Worm (Caenorhabditis elegans): Measurements from ENCODE around the gene pyt-1.
A peak's percentile ranks its signal among the peaks of the same experiment; 100 is the strongest.

pyt-1 gene

DNA sequence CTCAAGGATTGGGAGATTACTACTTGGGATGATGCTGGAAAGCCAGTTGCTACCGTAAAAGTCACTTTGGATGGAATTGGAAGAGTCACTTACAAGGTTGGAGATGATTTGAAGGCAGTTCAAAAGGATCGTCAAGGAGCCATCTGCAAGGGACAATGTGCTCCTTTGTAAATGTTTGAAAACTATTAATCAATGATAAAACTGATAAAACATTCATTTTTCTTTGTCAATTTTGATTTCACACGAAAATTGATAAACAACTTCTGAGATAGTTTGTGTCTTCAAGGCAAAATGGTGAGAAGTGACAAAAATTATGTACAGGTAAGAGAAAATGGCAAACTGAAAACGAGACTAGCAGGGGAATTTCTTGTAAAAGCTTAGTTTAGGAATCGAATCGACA lies 26.8 kb downstream of the pyt-1 start:
- TF ChIP-seq snpc-4 (tag; optimal IDR thresholded peaks at IDR 0.05) = no peak
- no peak for TF ChIP-seq nhr-237 (tag; optimal IDR thresholded peaks at IDR 0.05)
- no peak for TF ChIP-seq unc-39 (tag; optimal IDR thresholded peaks at IDR 0.05)
- TF ChIP-seq elt-2 (tag; optimal IDR thresholded peaks at IDR 0.05) = peak; percentile 4
- TF ChIP-seq nhr-67 (tag; optimal IDR thresholded peaks at IDR 0.05) = no peak
- peak; percentile 18 for TF ChIP-seq ama-1 (optimal IDR thresholded peaks at IDR 0.05)
- no peak for TF ChIP-seq nhr-25 (tag; optimal IDR thresholded peaks at IDR 0.05)

ce11 chrV:10201913-10202312 lies 27.2 kb downstream of the pyt-1 start, which contains the start of gene ZK856.7:
ZK856.7 (plus strand) TSS chrV:10202098.
- TF ChIP-seq ceh-28 (tag; optimal IDR thresholded peaks at IDR 0.05) (no peak), nhr-23 (tag; optimal IDR thresholded peaks at IDR 0.05) (peak; percentile 25)

DNA sequence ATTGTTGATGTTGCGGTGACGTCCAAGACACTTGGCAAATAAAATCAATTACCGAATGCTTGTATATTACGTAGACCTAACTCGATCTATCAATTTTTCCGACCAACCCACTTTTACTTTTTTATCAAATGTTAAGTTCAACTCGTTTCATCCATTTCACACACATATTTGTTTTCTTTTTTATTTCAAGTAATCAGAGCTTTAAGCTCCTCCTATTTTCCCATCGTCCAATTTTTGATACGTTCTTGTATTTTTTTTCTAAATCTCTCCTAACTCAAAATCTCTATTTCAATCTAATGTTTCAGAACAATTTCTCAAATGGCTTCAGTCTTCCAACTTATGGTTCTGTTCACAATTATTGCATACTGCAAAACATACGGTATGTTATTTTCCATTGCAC lies 30.7 kb downstream of the pyt-1 start, which contains the start of gene ZK856.6:
TSS of gene ZK856.6 (plus strand) at position 301 of the 400 bp plus-strand sequence.
- TF ChIP-seq fkh-10 (GFP tag; optimal IDR thresholded peaks at IDR 0.05) (no peak), skn-1 (tag; optimal IDR thresholded peaks at IDR 0.05) (no peak)

DNA sequence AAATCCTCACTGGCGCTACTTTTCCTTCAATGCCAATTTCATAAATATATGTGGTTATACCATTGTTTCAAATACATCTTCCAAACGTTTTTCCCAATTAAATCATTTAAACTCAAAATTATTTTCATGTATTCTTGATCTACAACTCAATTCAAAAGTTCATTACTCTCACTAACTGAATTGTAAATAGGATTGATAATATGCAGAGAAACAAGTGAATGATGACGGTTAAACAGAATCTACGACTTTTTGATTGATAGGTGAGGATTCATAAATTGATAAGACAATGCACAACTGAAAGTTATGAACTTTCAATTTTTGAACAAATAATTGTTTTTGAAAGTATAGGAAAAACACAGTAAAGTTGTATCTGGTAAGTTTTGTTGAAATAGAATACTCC lies 37.9 kb downstream of the pyt-1 start:
- TF ChIP-seq elt-2 (tag; optimal IDR thresholded peaks at IDR 0.05) (peak; percentile 22), nhr-11 (tag; optimal IDR thresholded peaks at IDR 0.05) (no peak)

DNA sequence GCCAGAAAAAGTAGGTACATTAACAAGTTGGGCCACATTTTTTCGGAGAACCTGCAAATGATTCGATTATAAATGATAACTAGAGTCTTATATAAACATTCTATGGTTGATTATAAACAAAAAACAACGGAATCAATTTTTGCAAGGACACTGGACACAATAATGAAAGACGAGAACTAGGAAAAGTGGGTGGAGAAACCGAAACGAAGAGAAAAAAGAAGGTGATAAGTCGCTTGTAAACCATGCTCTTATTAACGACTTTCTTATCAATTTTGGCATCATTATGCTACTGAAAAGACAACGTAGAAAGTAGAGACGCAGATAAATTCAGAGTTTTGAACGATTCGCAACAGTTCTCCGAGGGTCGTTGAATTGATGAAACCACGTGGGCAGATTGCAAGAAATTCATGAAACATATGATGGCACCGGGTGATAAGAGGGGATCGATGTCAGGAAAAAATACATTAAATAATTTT lies 39.0 kb downstream of the pyt-1 start, which contains the start of gene ZK856.5:
TSS of gene ZK856.5 (minus strand) at position 51 of the 476 bp plus-strand sequence.
- TF ChIP-seq elt-2 (tag; optimal IDR thresholded peaks at IDR 0.05) = peak; percentile 91
- TF ChIP-seq ztf-11 (tag; optimal IDR thresholded peaks at IDR 0.05) = no peak
- no peak for TF ChIP-seq eor-1 (tag; optimal IDR thresholded peaks at IDR 0.05)
- TF ChIP-seq nhr-12 (tag; optimal IDR thresholded peaks at IDR 0.05) = no peak
- TF ChIP-seq nfya-1 (tag; optimal IDR thresholded peaks at IDR 0.05; ENCODE audit: insufficient read depth) = no peak
- no peak for TF ChIP-seq nhr-76 (tag; optimal IDR thresholded peaks at IDR 0.05)
- peak; percentile 94 for TF ChIP-seq pqm-1 (tag; optimal IDR thresholded peaks at IDR 0.05)
- TF ChIP-seq pha-4 (tag; optimal IDR thresholded peaks at IDR 0.05) = peak; percentile 14

ce11 chrV:10185719-10186118 lies 43.4 kb downstream of the pyt-1 start, which contains the start of gene ZK856.18:
ZK856.18 (minus strand) TSS chrV:10186007.
- TF ChIP-seq skn-1 (tag; optimal IDR thresholded peaks at IDR 0.05) (no peak), pqm-1 (tag; optimal IDR thresholded peaks at IDR 0.05) (no peak), nhr-11 (tag; optimal IDR thresholded peaks at IDR 0.05) (no peak), nhr-28 (tag; optimal IDR thresholded peaks at IDR 0.05) (no peak), jun-1 (tag; optimal IDR thresholded peaks at IDR 0.05) (no peak), ztf-11 (tag; optimal IDR thresholded peaks at IDR 0.05) (no peak), aly-2 (tag; optimal IDR thresholded peaks at IDR 0.05) (no peak)

ce11 chrV:10183810-10184209 lies 45.3 kb downstream of the pyt-1 start:
- TF ChIP-seq nhr-77 (tag; optimal IDR thresholded peaks at IDR 0.05) (no peak), tbx-2 (tag; optimal IDR thresholded peaks at IDR 0.05) (no peak), nhr-76 (tag; optimal IDR thresholded peaks at IDR 0.05) (no peak), pqm-1 (tag; optimal IDR thresholded peaks at IDR 0.05) (no peak), nhr-43 (tag; optimal IDR thresholded peaks at IDR 0.05; ENCODE audit: poor library complexity, severe bottlenecking) (no peak), elt-3 (tag; optimal IDR thresholded peaks at IDR 0.05) (no peak), egl-27 (tag; optimal IDR thresholded peaks at IDR 0.05) (no peak), ztf-4 (tag; optimal IDR thresholded peaks at IDR 0.05) (no peak), lin-39 (tag; optimal IDR thresholded peaks at IDR 0.05) (no peak), eor-1 (tag; optimal IDR thresholded peaks at IDR 0.05) (no peak), jun-1 (tag; optimal IDR thresholded peaks at IDR 0.05) (no peak), nfya-1 (tag; optimal IDR thresholded peaks at IDR 0.05; ENCODE audit: insufficient read depth) (no peak)

Measured in whole organism, L3 larva.